Worm (Caenorhabditis elegans) whole organism, young adult: ENCODE data around the gene ndg-4.

Experiments used
- B0336.3 ChIP-seq: fragments of 200-800 bp; sonication (Bioruptor generic); IDR thresholded peaks from 2 replicates; pipeline ENCODE4 v1.3.6; 2022; ENCODE audit warnings: missing genetic modification characterization, missing compliant biosample characterization
- D2030.7 ChIP-seq: fragments of 200-800 bp; sonication (Bioruptor generic); IDR thresholded peaks from 2 replicates; pipeline ENCODE4 v1.3.6; 2022; ENCODE audit warnings: missing genetic modification reagents, missing genetic modification characterization, missing compliant biosample characterization
- F10E7.11 ChIP-seq: sonication (generic microtip); optimal IDR thresholded peaks from 2 replicates; lab custom pipeline; 2017; ENCODE audit warnings: mild to moderate bottlenecking, missing genetic modification characterization, moderate library complexity, missing compliant biosample characterization
- F23B12.7 ChIP-seq: sonication (generic microtip); optimal IDR thresholded peaks from 2 replicates; lab custom pipeline; 2017; ENCODE audit warnings: missing genetic modification characterization, mild to moderate bottlenecking, missing compliant biosample characterization, antibody characterized with exemption, moderate library complexity; ENCODE audit not compliant: insufficient read depth
- F33H1.4 ChIP-seq: fragments of 200-800 bp; sonication (Bioruptor generic); IDR thresholded peaks from 2 replicates; pipeline ENCODE4 v1.3.6; 2022; ENCODE audit warnings: missing genetic modification reagents, missing genetic modification characterization, missing compliant biosample characterization
- F52B5.7 ChIP-seq: sonication (generic microtip); optimal IDR thresholded peaks from 2 replicates; lab custom pipeline; 2016; ENCODE audit warnings: mild to moderate bottlenecking, missing genetic modification characterization, missing compliant biosample characterization
- F55B11.4 ChIP-seq: sonication (generic microtip); optimal IDR thresholded peaks from 2 replicates; lab custom pipeline; 2016; ENCODE audit warnings: missing compliant biosample characterization, missing genetic modification characterization, borderline replicate concordance; ENCODE audit not compliant: insufficient read depth
- K11D2.4 ChIP-seq: fragments of 200-800 bp; sonication (Bioruptor generic); IDR thresholded peaks from 2 replicates; pipeline ENCODE4 v1.3.6; 2022; ENCODE audit warnings: missing genetic modification reagents, missing genetic modification characterization, missing compliant biosample characterization
- Y53F4B.3 ChIP-seq: fragments of 200-800 bp; sonication (Bioruptor generic); IDR thresholded peaks from 2 replicates; pipeline ENCODE4 v1.3.6; 2022; ENCODE audit warnings: missing genetic modification reagents, missing genetic modification characterization, missing compliant biosample characterization
- Y53G8AR.9 ChIP-seq: fragments of 200-800 bp; sonication (Bioruptor generic); conservative IDR thresholded peaks from 2 replicates; pipeline ENCODE4 v1.3.6; 2022; ENCODE audit warnings: missing genetic modification reagents, missing genetic modification characterization, missing compliant biosample characterization
- ZK185.1 ChIP-seq: sonication (generic microtip); optimal IDR thresholded peaks from 2 replicates; lab custom pipeline; 2016; ENCODE audit warnings: mild to moderate bottlenecking, missing genetic modification characterization, missing compliant biosample characterization; ENCODE audit not compliant: poor library complexity, severe bottlenecking
- akir-1 ChIP-seq: fragments of 200-800 bp; sonication (Bioruptor generic); optimal IDR thresholded peaks from 2 replicates; lab custom pipeline; 2018; ENCODE audit warnings: mild to moderate bottlenecking, missing genetic modification characterization, moderate library complexity, missing compliant biosample characterization
- ama-1 ChIP-seq, 3 experiments: fragments of 150-350 bp in 1 of 3; sonication (generic microtip) in 2 of 3; optimal IDR thresholded peaks; 2 replicates each; lab custom pipeline; 2014 to 2018; ENCODE audit warnings: missing biosample characterization in 2 of 3, missing genetic modification characterization in 2 of 3, missing genetic modification reagents in 2 of 3
- attf-5 ChIP-seq: fragments of 200-800 bp; sonication (Bioruptor generic); optimal IDR thresholded peaks from 2 replicates; lab custom pipeline; 2018; ENCODE audit warnings: mild to moderate bottlenecking, missing genetic modification characterization, missing compliant biosample characterization
- ccch-3 ChIP-seq: fragments of 200-800 bp; sonication (Bioruptor generic); optimal IDR thresholded peaks from 2 replicates; lab custom pipeline; 2018; ENCODE audit warnings: mild to moderate bottlenecking, missing genetic modification characterization, missing compliant biosample characterization
- ceh-100 ChIP-seq: fragments of 200-800 bp; sonication (Bioruptor generic); IDR thresholded peaks from 2 replicates; pipeline ENCODE4 v1.3.6; 2022; ENCODE audit warnings: missing genetic modification reagents, missing genetic modification characterization, missing compliant biosample characterization
- ceh-40 ChIP-seq: fragments of 200-800 bp; sonication (Bioruptor generic); IDR thresholded peaks from 2 replicates; pipeline ENCODE4 v1.3.6; 2022; ENCODE audit warnings: missing genetic modification characterization, missing compliant biosample characterization
- ceh-58 ChIP-seq: fragments of 200-800 bp; sonication (Bioruptor generic); IDR thresholded peaks from 2 replicates; pipeline ENCODE4 v1.3.6; 2022; ENCODE audit warnings: missing genetic modification characterization, missing compliant biosample characterization
- ceh-79 ChIP-seq: sonication (generic microtip); optimal IDR thresholded peaks from 2 replicates; lab custom pipeline; 2017; ENCODE audit warnings: mild to moderate bottlenecking, missing genetic modification characterization, missing compliant biosample characterization
- die-1 ChIP-seq: sonication (generic microtip); optimal IDR thresholded peaks from 2 replicates; lab custom pipeline; 2016; ENCODE audit warnings: missing genotype, mild to moderate bottlenecking, missing genetic modification characterization, missing compliant biosample characterization
- efl-1 ChIP-seq: fragments of 150-350 bp; optimal IDR thresholded peaks from 2 replicates; lab custom pipeline; 2014; ENCODE audit warnings: missing biosample characterization, missing genetic modification reagents, missing genetic modification characterization
- egl-44 ChIP-seq: fragments of 200-800 bp; sonication (Bioruptor generic); IDR thresholded peaks from 2 replicates; pipeline ENCODE4 v1.3.6; 2022; ENCODE audit warnings: missing genetic modification reagents, missing genetic modification characterization, missing compliant biosample characterization
- ekl-4 ChIP-seq: fragments of 200-800 bp; sonication (Bioruptor generic); IDR thresholded peaks from 2 replicates; pipeline ENCODE4 v1.3.6; 2022; ENCODE audit warnings: missing genetic modification reagents, missing genetic modification characterization, missing compliant biosample characterization
- fkh-3 ChIP-seq: sonication (generic microtip); optimal IDR thresholded peaks from 2 replicates; lab custom pipeline; 2016; ENCODE audit warnings: mild to moderate bottlenecking, missing genetic modification characterization, missing compliant biosample characterization
- hrde-1 ChIP-seq: sonication (generic microtip); optimal IDR thresholded peaks from 2 replicates; lab custom pipeline; 2016; ENCODE audit warnings: missing genetic modification characterization, mild to moderate bottlenecking, missing compliant biosample characterization, moderate library complexity, missing genotype, missing genetic modification reagents, borderline replicate concordance
- let-607 ChIP-seq, 2 experiments: fragments of 200-800 bp in 1 of 2; sonication (Bioruptor generic) in 1 of 2; sonication (generic microtip) in 1 of 2; optimal IDR thresholded peaks; 2 replicates each; lab custom pipeline; 2016 to 2018; ENCODE audit warnings: mild to moderate bottlenecking in 2 of 2, missing compliant biosample characterization in 2 of 2, missing genetic modification characterization in 2 of 2, moderate library complexity in 2 of 2, missing genotype in 1 of 2
- lin-35 ChIP-seq, 3 experiments: fragments of 150-350 bp in 2 of 3; sonication (generic microtip) in 1 of 3; optimal IDR thresholded peaks; 2 replicates each; lab custom pipeline; 2014 to 2018; ENCODE audit warnings: missing biosample characterization in 3 of 3, missing genetic modification characterization in 3 of 3, missing genetic modification reagents in 3 of 3
- lsy-27 ChIP-seq: sonication (generic microtip); optimal IDR thresholded peaks from 2 replicates; lab custom pipeline; 2017; ENCODE audit warnings: missing genetic modification characterization, mild to moderate bottlenecking, missing compliant biosample characterization, antibody characterized with exemption, missing genotype, borderline replicate concordance; ENCODE audit not compliant: insufficient read depth
- madf-3 ChIP-seq: fragments of 200-800 bp; sonication (Bioruptor generic); IDR thresholded peaks from 2 replicates; pipeline ENCODE4 v1.3.6; 2022; ENCODE audit warnings: missing genetic modification reagents, missing genetic modification characterization, missing compliant biosample characterization
- mel-28 ChIP-seq: sonication (generic microtip); optimal IDR thresholded peaks from 2 replicates; lab custom pipeline; 2016; ENCODE audit warnings: borderline replicate concordance, mild to moderate bottlenecking, missing genetic modification characterization, missing compliant biosample characterization
- mes-4 ChIP-seq: sonication (generic microtip); optimal IDR thresholded peaks from 2 replicates; lab custom pipeline; 2016; ENCODE audit warnings: missing genotype, missing genetic modification characterization, missing compliant biosample characterization
- mxl-1 ChIP-seq: sonication (generic microtip); optimal IDR thresholded peaks from 2 replicates; lab custom pipeline; 2016; ENCODE audit warnings: missing genetic modification characterization, missing compliant biosample characterization
- nhr-27 ChIP-seq: fragments of 200-800 bp; sonication (Bioruptor generic); optimal IDR thresholded peaks from 2 replicates; lab custom pipeline; 2018; ENCODE audit warnings: mild to moderate bottlenecking, missing genetic modification characterization, moderate library complexity, missing compliant biosample characterization
- nhr-80 ChIP-seq: sonication (generic microtip); optimal IDR thresholded peaks from 2 replicates; lab custom pipeline; 2016; ENCODE audit warnings: missing genetic modification characterization, missing compliant biosample characterization
- nhr-90 ChIP-seq: sonication (generic microtip); optimal IDR thresholded peaks from 2 replicates; lab custom pipeline; 2016; ENCODE audit warnings: missing genotype, mild to moderate bottlenecking, missing genetic modification characterization, missing compliant biosample characterization
- repo-1 ChIP-seq: sonication (generic microtip); optimal IDR thresholded peaks from 2 replicates; lab custom pipeline; 2017; ENCODE audit warnings: mild to moderate bottlenecking, missing genetic modification characterization, missing compliant biosample characterization
- somi-1 ChIP-seq: fragments of 200-800 bp; sonication (Bioruptor generic); optimal IDR thresholded peaks from 2 replicates; lab custom pipeline; 2018; ENCODE audit warnings: mild to moderate bottlenecking, missing genetic modification characterization, missing compliant biosample characterization
- unc-130 ChIP-seq: sonication (generic microtip); optimal IDR thresholded peaks from 2 replicates; lab custom pipeline; 2016; ENCODE audit warnings: missing genetic modification reagents, missing genetic modification characterization, missing compliant biosample characterization
- zfh-2 ChIP-seq: fragments of 200-800 bp; sonication (Bioruptor generic); conservative IDR thresholded peaks from 2 replicates; pipeline ENCODE4 v1.3.6; 2022; ENCODE audit warnings: missing genetic modification reagents, missing genetic modification characterization, missing compliant biosample characterization
- zim-3 ChIP-seq: sonication (generic microtip); optimal IDR thresholded peaks from 2 replicates; lab custom pipeline; 2017; ENCODE audit warnings: mild to moderate bottlenecking, missing genetic modification characterization, moderate library complexity, missing compliant biosample characterization
- ztf-18 ChIP-seq: sonication (generic microtip); optimal IDR thresholded peaks from 2 replicates; lab custom pipeline; 2016; ENCODE audit warnings: missing genotype, mild to moderate bottlenecking, missing genetic modification characterization, missing compliant biosample characterization
- ztf-6 ChIP-seq: fragments of 200-800 bp; sonication (Bioruptor generic); IDR thresholded peaks from 2 replicates; pipeline ENCODE4 v1.3.6; 2022; ENCODE audit warnings: missing genetic modification reagents, missing genetic modification characterization, missing compliant biosample characterization

The ndg-4 gene

ce11 chrIII:4470793-4471192 lies 3.6 kb upstream of the ndg-4 start (continued):
- TF ChIP-seq efl-1 (GFP tag; lab: Kevin White, UChicago) (no peak), madf-3 (GFP tag; lab: Robert Waterston, UW) (0 out of 2 replicates have a peak, but pooled peaks have one; percentile 62), Y53G8AR.9 (GFP tag; lab: Robert Waterston, UW) (peak; percentile 67; the same call in 1 of the 2 replicates), ceh-58 (GFP tag; lab: Robert Waterston, UW) (no peak), B0336.3 (GFP tag; lab: Robert Waterston, UW) (0 out of 2 replicates have a peak, but pooled peaks have one; percentile 44), egl-44 (GFP tag; lab: Robert Waterston, UW) (peak; percentile 82; the same call in 1 of the 2 replicates), K11D2.4 (GFP tag; lab: Robert Waterston, UW) (0 out of 2 replicates have a peak, but pooled peaks have one; percentile 45), F52B5.7 (tag; lab: Kevin White, UChicago) (peak; percentile 83), ceh-40 (GFP tag; lab: Robert Waterston, UW) (0 out of 2 replicates have a peak, but pooled peaks have one; percentile 57), let-607 (tag; optimal IDR thresholded peaks at IDR 0.05; lab: Kevin White, UChicago) (peak; percentile 55 to 67), akir-1 (no peak), nhr-80 (tag; lab: Kevin White, UChicago) (peak; percentile 14), ZK185.1 (tag; lab: Kevin White, UChicago) (peak; percentile 90), nhr-27 (peak; percentile 42), ztf-6 (GFP tag; lab: Robert Waterston, UW) (peak; percentile 59; the same call in 1 of the 2 replicates), ama-1 (optimal IDR thresholded peaks at IDR 0.05; lab: Kevin White, UChicago) (no peak), ama-1 (GFP tag; optimal IDR thresholded peaks at IDR 0.05; lab: Kevin White, UChicago) (peak in 1 of 2 experiments; percentile 84), fkh-3 (tag; lab: Kevin White, UChicago) (peak; percentile 75), F23B12.7 (peak; percentile 93), mxl-1 (peak; percentile 78), ccch-3 (GFP tag; lab: Kevin White, UChicago) (no peak), ekl-4 (GFP tag; lab: Robert Waterston, UW) (peak; percentile 50; the same call in 1 of the 2 replicates), zim-3 (tag; lab: Kevin White, UChicago) (peak; percentile 52), nhr-90 (peak; percentile 87), lin-35 (GFP tag; optimal IDR thresholded peaks at IDR 0.05; lab: Kevin White, UChicago) (peak in 1 of 3 experiments; percentile 68), Y53F4B.3 (GFP tag; lab: Robert Waterston, UW) (peak; percentile 45; the same call in 1 of the 2 replicates), mes-4 (peak; percentile 78), ceh-100 (GFP tag; lab: Robert Waterston, UW) (peak; percentile 61)

ce11 chrIII:4468812-4469211 lies 1.6 kb upstream of the ndg-4 start, which contains the start of gene mstr-2:
mstr-2 (plus strand) TSS chrIII:4469112.
- TF ChIP-seq F10E7.11 (no peak), Y53F4B.3 (GFP tag; lab: Robert Waterston, UW) (no peak), die-1 (tag; lab: Kevin White, UChicago) (no peak), unc-130 (GFP tag; lab: Kevin White, UChicago) (no peak), ekl-4 (GFP tag; lab: Robert Waterston, UW) (no peak)

ce11 chrIII:4468390-4468789 lies 1.2 kb upstream of the ndg-4 start:
- TF ChIP-seq nhr-80 (tag; lab: Kevin White, UChicago) = peak; percentile 72
- no peak for TF ChIP-seq repo-1

ce11 chrIII:4461337-4461736 lies 5.8 kb downstream of the ndg-4 start:
- TF ChIP-seq F55B11.4 (tag; lab: Kevin White, UChicago) = no peak
- no peak for TF ChIP-seq ztf-18 (tag; lab: Kevin White, UChicago)
- no peak for TF ChIP-seq ceh-40 (GFP tag; lab: Robert Waterston, UW)
- TF ChIP-seq attf-5 (GFP tag; lab: Kevin White, UChicago) = no peak
- TF ChIP-seq ceh-100 (GFP tag; lab: Robert Waterston, UW) = no peak
- TF ChIP-seq mel-28 (tag; lab: Kevin White, UChicago) = no peak
- TF ChIP-seq F33H1.4 = no peak
- TF ChIP-seq zim-3 (tag; lab: Kevin White, UChicago) = no peak
- TF ChIP-seq F23B12.7 = no peak
- no peak for TF ChIP-seq lsy-27 (tag; lab: Kevin White, UChicago)
- no peak for TF ChIP-seq ceh-79 (tag; lab: Kevin White, UChicago)
- no peak for TF ChIP-seq D2030.7 (GFP tag; lab: Robert Waterston, UW)
- TF ChIP-seq zfh-2 = no peak
- TF ChIP-seq hrde-1 = no peak
- TF ChIP-seq somi-1 (GFP tag; lab: Kevin White, UChicago) = no peak
